Worm (Caenorhabditis elegans) whole organism, L2 larva: Measurements from ENCODE around the gene T04C4.3.

Experiments
- R02D3.7 ChIP-seq: fragments of 150-350 bp; optimal IDR thresholded peaks from 2 replicates; lab custom pipeline; 2014; ENCODE audit warnings: missing biosample characterization, missing genetic modification characterization
- Y55F3AM.14 ChIP-seq: fragments of 200-800 bp; sonication (Bioruptor generic); optimal IDR thresholded peaks from 2 replicates; lab custom pipeline; 2018; ENCODE audit warnings: mild to moderate bottlenecking, missing genetic modification characterization, missing compliant biosample characterization
- aly-2 ChIP-seq: fragments of 150-350 bp; optimal IDR thresholded peaks from 2 replicates; lab custom pipeline; 2014; ENCODE audit warnings: missing biosample characterization, missing genetic modification characterization
- ceh-82 ChIP-seq: fragments of 150-350 bp; optimal IDR thresholded peaks from 2 replicates; lab custom pipeline; 2014; ENCODE audit warnings: missing biosample characterization, missing genetic modification characterization
- elt-3 ChIP-seq: sonication (generic microtip); optimal IDR thresholded peaks from 2 replicates; lab custom pipeline; 2017; ENCODE audit warnings: missing biosample characterization, missing genetic modification characterization
- mdl-1 ChIP-seq, 2 experiments: fragments of 150-350 bp in 1 of 2; sonication (generic microtip) in 1 of 2; optimal IDR thresholded peaks; 2 replicates each; lab custom pipeline; 2017; ENCODE audit warnings: missing biosample characterization in 2 of 2, missing genetic modification characterization in 2 of 2
- nhr-6 ChIP-seq: fragments of 150-350 bp; optimal IDR thresholded peaks from 2 replicates; lab custom pipeline; 2014; ENCODE audit warnings: missing biosample characterization, missing genetic modification characterization
- unc-39 ChIP-seq: fragments of 150-350 bp; optimal IDR thresholded peaks from 2 replicates; lab custom pipeline; 2014; ENCODE audit warnings: missing biosample characterization, missing genetic modification characterization
- unc-55 ChIP-seq: fragments of 150-350 bp; sonication (generic microtip); optimal IDR thresholded peaks from 3 replicates; lab custom pipeline; 2014; ENCODE audit warnings: missing biosample characterization, missing genetic modification reagents, missing genetic modification characterization
- unc-62 ChIP-seq: fragments of 150-350 bp; optimal IDR thresholded peaks from 2 replicates; lab custom pipeline; 2014; ENCODE audit warnings: missing biosample characterization, missing genetic modification reagents, missing genetic modification characterization
- ztf-4 ChIP-seq: fragments of 150-350 bp; optimal IDR thresholded peaks from 2 replicates; lab custom pipeline; 2014; ENCODE audit warnings: missing biosample characterization, missing genetic modification characterization

ce11 chrIV:2177545-2177944, 39.1 kb downstream of the T04C4.3 start, which contains the start of gene hrpu-2:
- TF ChIP-seq Y55F3AM.14 (GFP tag; lab: Kevin White, UChicago) (no peak), ceh-82 (tag; lab: Kevin White, UChicago) (peak; percentile 41), elt-3 (no peak), R02D3.7 (tag; lab: Kevin White, UChicago) (peak; percentile 51), unc-55 (peak; percentile 92), ztf-4 (peak; percentile 28), unc-62 (GFP tag; lab: Kevin White, UChicago) (no peak), unc-39 (tag; lab: Kevin White, UChicago) (no peak), mdl-1 (tag; optimal IDR thresholded peaks at IDR 0.05; lab: Kevin White, UChicago) (peak in 1 of 2 experiments; percentile 45), aly-2 (tag; lab: Kevin White, UChicago) (no peak), nhr-6 (tag; lab: Kevin White, UChicago) (peak; percentile 64)
